Fruit fly (Drosophila melanogaster) whole organism, embryonic: ENCODE measurements around the gene IntS6.

Experiments
- CG10147 ChIP-seq: fragments of 200-800 bp; sonication (Bioruptor generic); optimal IDR thresholded peaks from 2 replicates; lab custom pipeline; 2019; ENCODE audit warnings: missing biosample characterization, mild to moderate bottlenecking, missing genetic modification characterization, moderate library complexity
- CG10321 ChIP-seq: fragments of 200-800 bp; sonication (Bioruptor generic); IDR thresholded peaks from 2 replicates; pipeline ENCODE4 v1.3.6; 2022; ENCODE audit warnings: missing biosample characterization, missing genetic modification characterization
- CG12299 ChIP-seq: fragments of 200-800 bp; sonication (Bioruptor generic); optimal IDR thresholded peaks from 2 replicates; lab custom pipeline; 2018; ENCODE audit warnings: missing biosample characterization, mild to moderate bottlenecking, missing genetic modification characterization
- CG12942 ChIP-seq: fragments of 200-800 bp; sonication (Bioruptor generic); optimal IDR thresholded peaks from 3 replicates; lab custom pipeline; 2016; ENCODE audit warnings: missing biosample characterization, missing genetic modification characterization
- CG14667 ChIP-seq: fragments of 200-800 bp; sonication (Bioruptor generic); IDR thresholded peaks from 2 replicates; pipeline ENCODE4 v1.3.6; 2022; ENCODE audit warnings: missing biosample characterization, missing genetic modification characterization
- CG15011 ChIP-seq: fragments of 200-800 bp; sonication (Bioruptor generic); optimal IDR thresholded peaks from 3 replicates; lab custom pipeline; 2018; ENCODE audit warnings: missing biosample characterization, mild to moderate bottlenecking, missing genetic modification characterization
- CG18764 ChIP-seq: fragments of 200-800 bp; sonication (Bioruptor generic); optimal IDR thresholded peaks from 3 replicates; lab custom pipeline; 2016; ENCODE audit warnings: missing biosample characterization, missing genetic modification characterization
- CG31441 ChIP-seq: fragments of 200-800 bp; sonication (Bioruptor generic); IDR thresholded peaks from 2 replicates; pipeline ENCODE4 v1.3.6; 2022; ENCODE audit warnings: missing biosample characterization, missing genetic modification characterization
- CG3163 ChIP-seq: fragments of 200-800 bp; sonication (Bioruptor generic); optimal IDR thresholded peaks from 3 replicates; lab custom pipeline; 2016; ENCODE audit warnings: missing biosample characterization, missing genetic modification characterization
- CG4360 ChIP-seq: fragments of 200-800 bp; sonication (Bioruptor generic); IDR thresholded peaks from 2 replicates; pipeline ENCODE4 v1.3.6; 2022; ENCODE audit warnings: missing biosample characterization, missing genetic modification characterization
- CG6791 ChIP-seq: fragments of 200-800 bp; sonication (Bioruptor generic); IDR thresholded peaks from 3 replicates; pipeline ENCODE4 v1.3.6; 2022; ENCODE audit warnings: missing biosample characterization, missing genetic modification characterization; ENCODE audit not compliant: partially characterized antibody
- CG6813 ChIP-seq: fragments of 200-800 bp; sonication (Bioruptor generic); optimal IDR thresholded peaks from 2 replicates; lab custom pipeline; 2017; ENCODE audit warnings: missing biosample characterization, missing genetic modification characterization, mild to moderate bottlenecking, moderate library complexity, missing genetic modification reagents
- CG7556 ChIP-seq: fragments of 200-800 bp; sonication (Bioruptor generic); optimal IDR thresholded peaks from 2 replicates; lab custom pipeline; 2017; ENCODE audit warnings: missing biosample characterization, mild to moderate bottlenecking, missing genetic modification characterization
- CG7839 ChIP-seq: fragments of 200-800 bp; sonication (Bioruptor generic); optimal IDR thresholded peaks from 3 replicates; lab custom pipeline; 2018; ENCODE audit warnings: missing biosample characterization, mild to moderate bottlenecking, missing genetic modification characterization, moderate library complexity
- CG7928 ChIP-seq: fragments of 200-800 bp; sonication (Bioruptor generic); optimal IDR thresholded peaks from 2 replicates; lab custom pipeline; 2017; ENCODE audit warnings: missing biosample characterization, mild to moderate bottlenecking, missing genetic modification characterization
- CG7963 ChIP-seq: fragments of 200-800 bp; sonication (Bioruptor generic); IDR thresholded peaks from 3 replicates; pipeline ENCODE4 v1.3.6; 2022; ENCODE audit warnings: missing biosample characterization, missing genetic modification characterization; ENCODE audit not compliant: partially characterized antibody
- CG8924 ChIP-seq: fragments of 200-800 bp; optimal IDR thresholded peaks from 3 replicates; lab custom pipeline; 2019; ENCODE audit warnings: missing biosample characterization, mild to moderate bottlenecking, missing genetic modification characterization, moderate library complexity
- Dip2 ChIP-seq: fragments of 200-800 bp; sonication (Bioruptor generic); IDR thresholded peaks from 2 replicates; pipeline ENCODE4 v1.3.6; 2022; ENCODE audit warnings: missing biosample characterization, missing genetic modification characterization
- Doc3 ChIP-seq: fragments of 200-800 bp; sonication (Bioruptor generic); IDR thresholded peaks from 3 replicates; pipeline ENCODE4 v1.3.6; 2022; ENCODE audit warnings: missing biosample characterization, missing genetic modification characterization; ENCODE audit not compliant: partially characterized antibody
- Dp ChIP-seq: fragments of 200-800 bp; sonication (Bioruptor generic); optimal IDR thresholded peaks from 2 replicates; lab custom pipeline; 2018; ENCODE audit warnings: missing biosample characterization, mild to moderate bottlenecking, missing genetic modification characterization, moderate library complexity
- E2f1 ChIP-seq: fragments of 200-800 bp; sonication (Bioruptor generic); IDR thresholded peaks from 2 replicates; pipeline ENCODE4 v1.3.6; 2022; ENCODE audit warnings: missing biosample characterization, missing genetic modification characterization
- Hr51 ChIP-seq, 2 experiments: fragments of 200-800 bp; sonication (Bioruptor generic); optimal IDR thresholded peaks; 2 replicates in 1 of 2; 3 replicates in 1 of 2; lab custom pipeline; 2016 to 2018; ENCODE audit warnings: missing biosample characterization in 2 of 2, missing genetic modification characterization in 2 of 2, mild to moderate bottlenecking in 1 of 2, moderate library complexity in 1 of 2
- Hsf ChIP-seq: fragments of 200-800 bp; sonication (Bioruptor generic); optimal IDR thresholded peaks from 3 replicates; lab custom pipeline; 2016; ENCODE audit warnings: missing biosample characterization, missing genetic modification characterization
- Mes4 ChIP-seq: fragments of 200-800 bp; sonication (Bioruptor generic); optimal IDR thresholded peaks from 2 replicates; lab custom pipeline; 2016; ENCODE audit warnings: missing biosample characterization, missing genetic modification characterization
- Rfx ChIP-seq: fragments of 200-800 bp; sonication (Bioruptor generic); IDR thresholded peaks from 2 replicates; pipeline ENCODE4 v1.3.6; 2022; ENCODE audit warnings: missing biosample characterization, missing genetic modification characterization
- Side ChIP-seq: fragments of 200-800 bp; sonication (Bioruptor generic); optimal IDR thresholded peaks from 2 replicates; lab custom pipeline; 2016; ENCODE audit warnings: missing biosample characterization, missing genetic modification characterization
- Sin3A ChIP-seq: fragments of >200 bp; optimal IDR thresholded peaks from 2 replicates; lab custom pipeline; 2018
- Spps ChIP-seq: fragments of 200-800 bp; sonication (Bioruptor generic); optimal IDR thresholded peaks from 2 replicates; lab custom pipeline; 2018; ENCODE audit warnings: missing biosample characterization, mild to moderate bottlenecking, missing genetic modification characterization
- Vsx1 ChIP-seq: fragments of 200-800 bp; sonication (Bioruptor generic); optimal IDR thresholded peaks from 2 replicates; lab custom pipeline; 2017; ENCODE audit warnings: missing biosample characterization, mild to moderate bottlenecking, missing genetic modification characterization, missing genetic modification reagents
- bbx ChIP-seq: fragments of 200-800 bp; sonication (Bioruptor generic); IDR thresholded peaks from 2 replicates; pipeline ENCODE4 v1.3.6; 2022; ENCODE audit warnings: missing biosample characterization, missing genetic modification characterization; ENCODE audit not compliant: partially characterized antibody
- cato ChIP-seq: fragments of 200-800 bp; sonication (Bioruptor generic); optimal IDR thresholded peaks from 2 replicates; lab custom pipeline; 2016; ENCODE audit warnings: missing biosample characterization, missing genetic modification characterization, borderline replicate concordance
- chif ChIP-seq, 2 experiments: fragments of 200-800 bp; sonication (Bioruptor generic); optimal IDR thresholded peaks; 3 replicates each; lab custom pipeline; 2016; ENCODE audit warnings: missing biosample characterization in 2 of 2, missing genetic modification characterization in 2 of 2
- chn ChIP-seq: fragments of 200-800 bp; sonication (Bioruptor generic); optimal IDR thresholded peaks from 2 replicates; lab custom pipeline; 2016; ENCODE audit warnings: missing biosample characterization, missing genetic modification characterization
- croc ChIP-seq: fragments of 200-800 bp; sonication (Bioruptor generic); conservative IDR thresholded peaks from 3 replicates; pipeline ENCODE4 v1.3.6; 2022; ENCODE audit warnings: missing biosample characterization, missing genetic modification characterization
- da ChIP-seq: fragments of 200-800 bp; sonication (Bioruptor generic); optimal IDR thresholded peaks from 2 replicates; lab custom pipeline; 2016; ENCODE audit warnings: missing biosample characterization, missing genetic modification characterization
- disco-r ChIP-seq: fragments of 200-800 bp; sonication (Bioruptor generic); optimal IDR thresholded peaks from 2 replicates; lab custom pipeline; 2016; ENCODE audit warnings: missing biosample characterization, missing genetic modification characterization
- dmrt11E ChIP-seq: fragments of 200-800 bp; sonication (Bioruptor generic); optimal IDR thresholded peaks from 3 replicates; lab custom pipeline; 2018; ENCODE audit warnings: missing biosample characterization, mild to moderate bottlenecking, missing genetic modification characterization, moderate library complexity
- emc ChIP-seq: fragments of 200-800 bp; sonication (Bioruptor generic); optimal IDR thresholded peaks from 2 replicates; lab custom pipeline; 2016; ENCODE audit warnings: missing biosample characterization, missing genetic modification characterization
- gem ChIP-seq: fragments of 200-800 bp; sonication (Bioruptor generic); optimal IDR thresholded peaks from 2 replicates; lab custom pipeline; 2019; ENCODE audit warnings: missing biosample characterization, mild to moderate bottlenecking, missing genetic modification characterization, moderate library complexity
- hkb ChIP-seq, 2 experiments: fragments of 200-800 bp in 1 of 2; fragments of >200 bp in 1 of 2; sonication (Bioruptor generic) in 1 of 2; IDR thresholded peaks in 1 of 2; optimal IDR thresholded peaks in 1 of 2; 2 replicates each; pipeline versions ENCODE4 v1.3.6 to Lab custom; 2017 to 2022; ENCODE audit warnings: missing biosample characterization in 1 of 2, missing genetic modification characterization in 1 of 2
- jing ChIP-seq: fragments of 200-800 bp; sonication (Bioruptor generic); optimal IDR thresholded peaks from 2 replicates; lab custom pipeline; 2018; ENCODE audit warnings: missing biosample characterization, mild to moderate bottlenecking, missing genetic modification characterization
- nau ChIP-seq: fragments of 200-800 bp; sonication (Bioruptor generic); optimal IDR thresholded peaks from 3 replicates; lab custom pipeline; 2017; ENCODE audit warnings: missing biosample characterization, mild to moderate bottlenecking, missing genetic modification characterization, missing genetic modification reagents
- nerfin-1 ChIP-seq: fragments of 200-800 bp; sonication (Bioruptor generic); optimal IDR thresholded peaks from 3 replicates; lab custom pipeline; 2019; ENCODE audit warnings: missing biosample characterization, mild to moderate bottlenecking, missing genetic modification characterization, moderate library complexity
- otp ChIP-seq: fragments of 200-800 bp; sonication (Bioruptor generic); IDR thresholded peaks from 3 replicates; pipeline ENCODE4, ENCODE4 v1.3.6; 2022; ENCODE audit warnings: missing biosample characterization, missing genetic modification characterization
- pita ChIP-seq: fragments of 200-800 bp; sonication (Bioruptor generic); optimal IDR thresholded peaks from 2 replicates; lab custom pipeline; 2017; ENCODE audit warnings: missing biosample characterization, mild to moderate bottlenecking, missing genetic modification characterization
- ranshi ChIP-seq: fragments of 200-800 bp; sonication (Bioruptor generic); IDR thresholded peaks from 2 replicates; pipeline ENCODE4 v1.3.6; 2022; ENCODE audit warnings: missing biosample characterization, missing genetic modification characterization
- slbo ChIP-seq: fragments of 200-800 bp; sonication (Bioruptor generic); IDR thresholded peaks from 2 replicates; pipeline ENCODE4 v1.3.6; 2022; ENCODE audit warnings: missing biosample characterization, missing genetic modification characterization
- trh ChIP-seq: fragments of 200-800 bp; sonication (Bioruptor generic); optimal IDR thresholded peaks from 2 replicates; lab custom pipeline; 2016; ENCODE audit warnings: missing biosample characterization, missing genetic modification characterization
- unc-4 ChIP-seq: fragments of 200-800 bp; sonication (Bioruptor generic); IDR thresholded peaks from 2 replicates; pipeline ENCODE4 v1.3.6; 2022; ENCODE audit warnings: missing biosample characterization, missing genetic modification characterization; ENCODE audit not compliant: partially characterized antibody

IntS6 gene

dm6 chrX:5735268-5735941 lies 11.6 kb downstream of the IntS6 start (continued):
- TF ChIP-seq CG7928 (GFP tag; lab: Kevin White, UChicago) (no peak), Doc3 (GFP tag; lab: Robert Waterston, UW) (no peak), CG12299 (peak; percentile 61), CG10321 (GFP tag; lab: Robert Waterston, UW) (peak; percentile 38; the same call in 1 of the 2 replicates), croc (GFP tag; lab: Robert Waterston, UW) (peak; percentile 65), Dp (GFP tag; lab: Kevin White, UChicago) (no peak), CG10147 (GFP tag; lab: Kevin White, UChicago) (peak; percentile 68), chif (GFP tag; optimal IDR thresholded peaks at IDR 0.05; lab: Kevin White, UChicago) (peak; percentile 66 to 79), Rfx (peak; percentile 80), Dip2 (GFP tag; lab: Robert Waterston, UW) (no peak), nau (GFP tag; lab: Kevin White, UChicago) (peak; percentile 31), Vsx1 (peak; percentile 25), ranshi (peak; percentile 73), hkb (optimal IDR thresholded peaks at IDR 0.05; lab: Kevin White, UChicago) (no peak), hkb (GFP tag; IDR thresholded peaks at IDR 0.05; lab: Robert Waterston, UW) (peak; percentile 76), da (GFP tag; lab: Kevin White, UChicago) (no peak), CG31441 (GFP tag; lab: Robert Waterston, UW) (peak; percentile 78), CG6791 (GFP tag; lab: Robert Waterston, UW) (no peak), CG12942 (GFP tag; lab: Kevin White, UChicago) (peak; percentile 55), CG14667 (GFP tag; lab: Robert Waterston, UW) (peak; percentile 67; the same call in 1 of the 2 replicates), CG7963 (GFP tag; lab: Robert Waterston, UW) (no peak), Hsf (peak; percentile 79), CG7839 (peak; percentile 86), gem (tag; lab: Kevin White, UChicago) (peak; percentile 88), E2f1 (GFP tag; lab: Robert Waterston, UW) (peak; percentile 57), cato (GFP tag; lab: Kevin White, UChicago) (no peak), emc (GFP tag; lab: Kevin White, UChicago) (no peak), disco-r (no peak), Hr51 (GFP tag; optimal IDR thresholded peaks at IDR 0.05; lab: Kevin White, UChicago) (peak; percentile 22 to 84), pita (GFP tag; lab: Kevin White, UChicago) (no peak), slbo (GFP tag; lab: Robert Waterston, UW) (peak; percentile 90), chn (GFP tag; lab: Kevin White, UChicago) (peak; percentile 58), CG7556 (GFP tag; lab: Kevin White, UChicago) (peak; percentile 72), CG18764 (GFP tag; lab: Kevin White, UChicago) (peak; percentile 26), CG4360 (no peak), CG6813 (GFP tag; lab: Kevin White, UChicago) (peak; percentile 58), jing (peak; percentile 51), Side (peak; percentile 31), bbx (GFP tag; lab: Robert Waterston, UW) (no peak), trh (GFP tag; lab: Kevin White, UChicago) (no peak), dmrt11E (peak; percentile 73), unc-4 (no peak), CG8924 (peak; percentile 84), Sin3A (lab: Kevin White, UChicago) (no peak), Spps (tag; lab: Kevin White, UChicago) (no peak), CG15011 (peak; percentile 43), CG3163 (no peak), Mes4 (GFP tag; lab: Kevin White, UChicago) (peak; percentile 8), nerfin-1 (peak; percentile 42), otp (GFP tag; lab: Robert Waterston, UW) (peak; percentile 74; the same call in 2 of the 3 replicates)
